1 fruit fly cellular context compared by ENCODE assay signal in genomic region chrX:9060078-9060477, dm6.
TF ChIP-seq lines count a peak whose summit lies in the region.

No protein-coding gene starts in this region.

TF ChIP-seq in whole organism, embryonic, 481 proteins besides CTCF, POLR2A, EP300 and RAD21 (continued from another document and continues in another):
- peak; percentile 1 for TF ChIP-seq Antp (GFP tag; optimal IDR thresholded peaks at IDR 0.05; lab: Kevin White, UChicago)
- peak; percentile 77 to 86 for TF ChIP-seq bsh (GFP tag; optimal IDR thresholded peaks at IDR 0.05; lab: Kevin White, UChicago)
- TF ChIP-seq CG18619 (GFP tag; optimal IDR thresholded peaks at IDR 0.05; lab: Kevin White, UChicago): peak; percentile 66
- peak; percentile 87 for TF ChIP-seq Ets65A (GFP tag; lab: Kevin White, UChicago)
- TF ChIP-seq Doc3 (GFP tag; IDR thresholded peaks at IDR 0.05; lab: Robert Waterston, UW; ENCODE audit: partially characterized antibody): no peak
- no peak for TF ChIP-seq knrl (GFP tag; IDR thresholded peaks at IDR 0.05; lab: Robert Waterston, UW; ENCODE audit: partially characterized antibody)
- TF ChIP-seq CG10959 (GFP tag; IDR thresholded peaks at IDR 0.05; lab: Robert Waterston, UW): peak; percentile 50; the same call in 1 of the 2 replicates
- TF ChIP-seq CG12299 (tag; optimal IDR thresholded peaks at IDR 0.05; lab: Kevin White, UChicago): peak; percentile 73
- no peak for TF ChIP-seq nau (GFP tag; optimal IDR thresholded peaks at IDR 0.05; lab: Kevin White, UChicago)
- TF ChIP-seq Usf (GFP tag; optimal IDR thresholded peaks at IDR 0.05; lab: Kevin White, UChicago): no peak
- peak; percentile 23 for TF ChIP-seq dm (GFP tag; optimal IDR thresholded peaks at IDR 0.05; lab: Kevin White, UChicago)
- TF ChIP-seq Gsc (GFP tag; IDR thresholded peaks at IDR 0.05; lab: Robert Waterston, UW): no peak
- no peak for TF ChIP-seq CG15011 (GFP tag; optimal IDR thresholded peaks at IDR 0.05; lab: Kevin White, UChicago)
- no peak for TF ChIP-seq Kr (GFP tag; optimal IDR thresholded peaks at IDR 0.05; lab: Kevin White, UChicago)
- peak; percentile 57 for TF ChIP-seq run (tag; optimal IDR thresholded peaks at IDR 0.05; lab: Kevin White, UChicago)
- peak; percentile 51; the same call in 1 of the 2 replicates for TF ChIP-seq CG14014 (GFP tag; IDR thresholded peaks at IDR 0.05; lab: Robert Waterston, UW)
- peak; percentile 22 for TF ChIP-seq MTF-1 (GFP tag; optimal IDR thresholded peaks at IDR 0.05; lab: Kevin White, UChicago; ENCODE audit: borderline replicate concordance)
- no peak for TF ChIP-seq twi (tag; optimal IDR thresholded peaks at IDR 0.05; lab: Kevin White, UChicago)
- peak; percentile 26 for TF ChIP-seq CG12155 (GFP tag; optimal IDR thresholded peaks at IDR 0.05; lab: Kevin White, UChicago)
- peak; percentile 20 for TF ChIP-seq Max (GFP tag; optimal IDR thresholded peaks at IDR 0.05; lab: Kevin White, UChicago)
- no peak for TF ChIP-seq D (optimal IDR thresholded peaks at IDR 0.05; lab: Kevin White, UChicago)
- TF ChIP-seq D (GFP tag; optimal IDR thresholded peaks at IDR 0.05; lab: Kevin White, UChicago): peak; percentile 68
- TF ChIP-seq caup (GFP tag; optimal IDR thresholded peaks at IDR 0.05; lab: Kevin White, UChicago; ENCODE audit: severe bottlenecking): peak; percentile 57
- TF ChIP-seq CG8388 (GFP tag; optimal IDR thresholded peaks at IDR 0.05; lab: Kevin White, UChicago): peak; percentile 75
- TF ChIP-seq CG17359 (tag; optimal IDR thresholded peaks at IDR 0.05; lab: Kevin White, UChicago): peak; percentile 87
- peak; percentile 8 for TF ChIP-seq Atf3 (GFP tag; optimal IDR thresholded peaks at IDR 0.05; lab: Kevin White, UChicago)
- TF ChIP-seq scrt (GFP tag; optimal IDR thresholded peaks at IDR 0.05; lab: Kevin White, UChicago): no peak
- peak; percentile 84 for TF ChIP-seq H2.0 (GFP tag; IDR thresholded peaks at IDR 0.05; lab: Robert Waterston, UW)
- peak; percentile 57; the same call in 1 of the 3 replicates for TF ChIP-seq CG11093 (GFP tag; IDR thresholded peaks at IDR 0.05; lab: Robert Waterston, UW)
- peak; percentile 89 for TF ChIP-seq Sox102F (GFP tag; optimal IDR thresholded peaks at IDR 0.05; lab: Kevin White, UChicago)
- TF ChIP-seq Nf-YB (GFP tag; optimal IDR thresholded peaks at IDR 0.05; lab: Kevin White, UChicago): peak; percentile 56
- no peak for TF ChIP-seq Dip2 (GFP tag; IDR thresholded peaks at IDR 0.05; lab: Robert Waterston, UW)
- peak; percentile 23 for TF ChIP-seq CG7786 (GFP tag; optimal IDR thresholded peaks at IDR 0.05; lab: Kevin White, UChicago)
- peak; percentile 91 for TF ChIP-seq CG15269 (tag; optimal IDR thresholded peaks at IDR 0.05; lab: Kevin White, UChicago)
- TF ChIP-seq CG4360 (GFP tag; IDR thresholded peaks at IDR 0.05; lab: Robert Waterston, UW): no peak
- no peak for TF ChIP-seq CG42726 (GFP tag; IDR thresholded peaks at IDR 0.05; lab: Robert Waterston, UW; ENCODE audit: partially characterized antibody)
- TF ChIP-seq sd (tag; optimal IDR thresholded peaks at IDR 0.05; lab: Kevin White, UChicago): peak; percentile 62
- peak; percentile 70 for TF ChIP-seq CG12659 (GFP tag; optimal IDR thresholded peaks at IDR 0.05; lab: Kevin White, UChicago)
- TF ChIP-seq zfh2 (GFP tag; optimal IDR thresholded peaks at IDR 0.05; lab: Kevin White, UChicago): peak; percentile 27
- peak; percentile 56 for TF ChIP-seq CG18262 (tag; optimal IDR thresholded peaks at IDR 0.05; lab: Kevin White, UChicago)
- peak; percentile 10 for TF ChIP-seq pho (GFP tag; optimal IDR thresholded peaks at IDR 0.05; lab: Kevin White, UChicago)
- no peak for TF ChIP-seq Dfd (GFP tag; optimal IDR thresholded peaks at IDR 0.05; lab: Kevin White, UChicago)
- no peak for TF ChIP-seq Tbp (GFP tag; optimal IDR thresholded peaks at IDR 0.05; lab: Kevin White, UChicago)
- TF ChIP-seq CG31365 (tag; optimal IDR thresholded peaks at IDR 0.05; lab: Kevin White, UChicago): peak; percentile 28
- TF ChIP-seq ftz-f1 (GFP tag; optimal IDR thresholded peaks at IDR 0.05; lab: Kevin White, UChicago): no peak
- TF ChIP-seq crc (GFP tag; optimal IDR thresholded peaks at IDR 0.05; lab: Kevin White, UChicago): no peak
- TF ChIP-seq CG11085 (GFP tag; IDR thresholded peaks at IDR 0.05; lab: Robert Waterston, UW): no peak
- TF ChIP-seq Dad (GFP tag; optimal IDR thresholded peaks at IDR 0.05; lab: Kevin White, UChicago): no peak
- TF ChIP-seq CG4730 (GFP tag; IDR thresholded peaks at IDR 0.05; lab: Robert Waterston, UW): peak; percentile 43; the same call in 1 of the 2 replicates
- TF ChIP-seq hb (GFP tag; IDR thresholded peaks at IDR 0.05; lab: Robert Waterston, UW; ENCODE audit: partially characterized antibody): no peak
- no peak for TF ChIP-seq sima (GFP tag; optimal IDR thresholded peaks at IDR 0.05; lab: Kevin White, UChicago)
- peak; percentile 84 for TF ChIP-seq CG12391 (tag; optimal IDR thresholded peaks at IDR 0.05; lab: Kevin White, UChicago)
- TF ChIP-seq CG3726 (GFP tag; IDR thresholded peaks at IDR 0.05; lab: Robert Waterston, UW): peak; percentile 59; the same call in 1 of the 3 replicates
- TF ChIP-seq corto (GFP tag; optimal IDR thresholded peaks at IDR 0.05; lab: Kevin White, UChicago): peak; percentile 50
- peak; percentile 60; the same call in 1 of the 2 replicates for TF ChIP-seq Xrp1 (GFP tag; IDR thresholded peaks at IDR 0.05; lab: Robert Waterston, UW)
- TF ChIP-seq CG7357 (GFP tag; IDR thresholded peaks at IDR 0.05; lab: Robert Waterston, UW): 0 out of 3 replicates have a peak, but pooled peaks have one; percentile 41
- peak; percentile 21 for TF ChIP-seq pum (GFP tag; optimal IDR thresholded peaks at IDR 0.05; lab: Kevin White, UChicago)
- TF ChIP-seq CG3065 (GFP tag; optimal IDR thresholded peaks at IDR 0.05; lab: Kevin White, UChicago): no peak
- TF ChIP-seq CG4617 (GFP tag; optimal IDR thresholded peaks at IDR 0.05; lab: Kevin White, UChicago; ENCODE audit: borderline replicate concordance): peak; percentile 13
- no peak for TF ChIP-seq sna (GFP tag; IDR thresholded peaks at IDR 0.05; lab: Robert Waterston, UW; ENCODE audit: partially characterized antibody)
- no peak for TF ChIP-seq HLHmδ (GFP tag; optimal IDR thresholded peaks at IDR 0.05; lab: Kevin White, UChicago)
- no peak for TF ChIP-seq CG1233 (GFP tag; optimal IDR thresholded peaks at IDR 0.05; lab: Kevin White, UChicago)
- TF ChIP-seq bigmax (GFP tag; optimal IDR thresholded peaks at IDR 0.05; lab: Kevin White, UChicago): no peak
- TF ChIP-seq CG7271 (tag; optimal IDR thresholded peaks at IDR 0.05; lab: Kevin White, UChicago): no peak
- TF ChIP-seq CG1832 (GFP tag; optimal IDR thresholded peaks at IDR 0.05; lab: Kevin White, UChicago): no peak
- TF ChIP-seq ttk (GFP tag; IDR thresholded peaks at IDR 0.05; lab: Robert Waterston, UW): peak; percentile 56; the same call in 1 of the 2 replicates
- TF ChIP-seq unc-4 (GFP tag; IDR thresholded peaks at IDR 0.05; lab: Robert Waterston, UW; ENCODE audit: partially characterized antibody): no peak
- peak; percentile 74 for TF ChIP-seq Dek (tag; optimal IDR thresholded peaks at IDR 0.05; lab: Kevin White, UChicago)
- no peak for TF ChIP-seq CG15073 (GFP tag; optimal IDR thresholded peaks at IDR 0.05; lab: Kevin White, UChicago)
- peak; percentile 64 for TF ChIP-seq gsb (GFP tag; IDR thresholded peaks at IDR 0.05; lab: Robert Waterston, UW)
- TF ChIP-seq vvl (GFP tag; IDR thresholded peaks at IDR 0.05; lab: Robert Waterston, UW): peak; percentile 86
- TF ChIP-seq CG8290 (GFP tag; optimal IDR thresholded peaks at IDR 0.05; lab: Kevin White, UChicago): no peak
- TF ChIP-seq CG8290 (tag; optimal IDR thresholded peaks at IDR 0.05; lab: Kevin White, UChicago): no peak
- peak; percentile 62 for TF ChIP-seq wor (GFP tag; IDR thresholded peaks at IDR 0.05; lab: Robert Waterston, UW)
- peak; percentile 41 to 42 for TF ChIP-seq Pdp1 (GFP tag; optimal IDR thresholded peaks at IDR 0.05; lab: Kevin White, UChicago)
- peak; percentile 42 for TF ChIP-seq CG11723 (GFP tag; optimal IDR thresholded peaks at IDR 0.05; lab: Kevin White, UChicago)
- TF ChIP-seq CG6254 (GFP tag; optimal IDR thresholded peaks at IDR 0.05; lab: Kevin White, UChicago): peak; percentile 53
- no peak for TF ChIP-seq tup (GFP tag; optimal IDR thresholded peaks at IDR 0.05; lab: Kevin White, UChicago)
- no peak for TF ChIP-seq GATAe (GFP tag; conservative IDR thresholded peaks at IDR 0.05; lab: Robert Waterston, UW)
- peak; percentile 59 for TF ChIP-seq nerfin-1 (tag; optimal IDR thresholded peaks at IDR 0.05; lab: Kevin White, UChicago)
- TF ChIP-seq CG11398 (GFP tag; optimal IDR thresholded peaks at IDR 0.05; lab: Kevin White, UChicago): no peak
- TF ChIP-seq nom (GFP tag; optimal IDR thresholded peaks at IDR 0.05; lab: Kevin White, UChicago): peak; percentile 58
- TF ChIP-seq Jarid2 (GFP tag; optimal IDR thresholded peaks at IDR 0.05; lab: Kevin White, UChicago): peak; percentile 19
- TF ChIP-seq CG12744 (GFP tag; optimal IDR thresholded peaks at IDR 0.05; lab: Kevin White, UChicago): no peak
- TF ChIP-seq ara (GFP tag; IDR thresholded peaks at IDR 0.05; lab: Robert Waterston, UW): peak; percentile 34; the same call in 1 of the 2 replicates
- no peak for TF ChIP-seq pb (GFP tag; optimal IDR thresholded peaks at IDR 0.05; lab: Kevin White, UChicago)
- TF ChIP-seq CG6813 (GFP tag; optimal IDR thresholded peaks at IDR 0.05; lab: Kevin White, UChicago): peak; percentile 61
- TF ChIP-seq crp (GFP tag; optimal IDR thresholded peaks at IDR 0.05; lab: Kevin White, UChicago): peak in 1 of 2 experiments; percentile 21
- TF ChIP-seq CG12219 (GFP tag; optimal IDR thresholded peaks at IDR 0.05; lab: Kevin White, UChicago): peak; percentile 82
- TF ChIP-seq ERR (GFP tag; optimal IDR thresholded peaks at IDR 0.05; lab: Kevin White, UChicago): no peak
- no peak for TF ChIP-seq emc (GFP tag; optimal IDR thresholded peaks at IDR 0.05; lab: Kevin White, UChicago)
- peak; percentile 46 for TF ChIP-seq CG17802 (tag; optimal IDR thresholded peaks at IDR 0.05; lab: Kevin White, UChicago)
- TF ChIP-seq btn (GFP tag; optimal IDR thresholded peaks at IDR 0.05; lab: Kevin White, UChicago): no peak
- peak; percentile 52 for TF ChIP-seq Camta (GFP tag; optimal IDR thresholded peaks at IDR 0.05; lab: Kevin White, UChicago)
- no peak for TF ChIP-seq CG16813 (GFP tag; IDR thresholded peaks at IDR 0.05; lab: Robert Waterston, UW; ENCODE audit: partially characterized antibody)
- TF ChIP-seq ken (GFP tag; IDR thresholded peaks at IDR 0.05; lab: Robert Waterston, UW): peak; percentile 53; the same call in 2 of the 3 replicates
- no peak for TF ChIP-seq aop (GFP tag; IDR thresholded peaks at IDR 0.05; lab: Robert Waterston, UW)
- TF ChIP-seq exex (tag; optimal IDR thresholded peaks at IDR 0.05; lab: Kevin White, UChicago): no peak
- TF ChIP-seq pita (GFP tag; optimal IDR thresholded peaks at IDR 0.05; lab: Kevin White, UChicago): no peak
- TF ChIP-seq br (optimal IDR thresholded peaks at IDR 0.05; lab: Kevin White, UChicago): no peak
- TF ChIP-seq CG10431 (GFP tag; optimal IDR thresholded peaks at IDR 0.05; lab: Kevin White, UChicago): no peak
- no peak for TF ChIP-seq luna (GFP tag; optimal IDR thresholded peaks at IDR 0.05; lab: Kevin White, UChicago)
- TF ChIP-seq CG17912 (GFP tag; optimal IDR thresholded peaks at IDR 0.05; lab: Kevin White, UChicago): no peak
- peak; percentile 31; the same call in 1 of the 2 replicates for TF ChIP-seq CG9932 (GFP tag; IDR thresholded peaks at IDR 0.05; lab: Robert Waterston, UW)
- peak; percentile 55 for TF ChIP-seq gsb-n (tag; optimal IDR thresholded peaks at IDR 0.05; lab: Kevin White, UChicago)
- no peak for TF ChIP-seq Scr (GFP tag; IDR thresholded peaks at IDR 0.05; lab: Robert Waterston, UW; ENCODE audit: partially characterized antibody)
- peak; percentile 52; the same call in 1 of the 2 replicates for TF ChIP-seq chm (GFP tag; IDR thresholded peaks at IDR 0.05; lab: Robert Waterston, UW)
- no peak for TF ChIP-seq cato (GFP tag; optimal IDR thresholded peaks at IDR 0.05; lab: Kevin White, UChicago; ENCODE audit: borderline replicate concordance)
- no peak for TF ChIP-seq insv (GFP tag; optimal IDR thresholded peaks at IDR 0.05; lab: Kevin White, UChicago)
- peak; percentile 59 for TF ChIP-seq CG2120 (GFP tag; optimal IDR thresholded peaks at IDR 0.05; lab: Kevin White, UChicago)
- TF ChIP-seq CG16779 (GFP tag; IDR thresholded peaks at IDR 0.05; lab: Robert Waterston, UW): no peak
- no peak for TF ChIP-seq sc (optimal IDR thresholded peaks at IDR 0.05; lab: Kevin White, UChicago)
- peak; percentile 11 for TF ChIP-seq sc (GFP tag; optimal IDR thresholded peaks at IDR 0.05; lab: Kevin White, UChicago)
- no peak for TF ChIP-seq CG11247 (GFP tag; IDR thresholded peaks at IDR 0.05; lab: Robert Waterston, UW)
- TF ChIP-seq CG4854 (GFP tag; optimal IDR thresholded peaks at IDR 0.05; lab: Kevin White, UChicago): no peak
- TF ChIP-seq CG13424 (tag; optimal IDR thresholded peaks at IDR 0.05; lab: Kevin White, UChicago): peak; percentile 85
- TF ChIP-seq so (GFP tag; IDR thresholded peaks at IDR 0.05; lab: Robert Waterston, UW): peak; percentile 71; the same call in 2 of the 3 replicates
- peak; percentile 58 for TF ChIP-seq CG10654 (GFP tag; optimal IDR thresholded peaks at IDR 0.05; lab: Kevin White, UChicago)
- TF ChIP-seq CG18011 (GFP tag; optimal IDR thresholded peaks at IDR 0.05; lab: Kevin White, UChicago): no peak
- TF ChIP-seq dmrt99B (tag; optimal IDR thresholded peaks at IDR 0.05; lab: Kevin White, UChicago): peak; percentile 85
- peak; percentile 69 for TF ChIP-seq Aef1 (GFP tag; IDR thresholded peaks at IDR 0.05; lab: Robert Waterston, UW)
- TF ChIP-seq CG8478 (optimal IDR thresholded peaks at IDR 0.05; lab: Kevin White, UChicago): no peak
- TF ChIP-seq CG7963 (GFP tag; IDR thresholded peaks at IDR 0.05; lab: Robert Waterston, UW; ENCODE audit: partially characterized antibody): no peak
- TF ChIP-seq gem (tag; optimal IDR thresholded peaks at IDR 0.05; lab: Kevin White, UChicago): peak; percentile 87
- no peak for TF ChIP-seq gro (GFP tag; optimal IDR thresholded peaks at IDR 0.05; lab: Kevin White, UChicago)
- no peak for TF ChIP-seq CG17186 (GFP tag; optimal IDR thresholded peaks at IDR 0.05; lab: Kevin White, UChicago)
- no peak for TF ChIP-seq al (GFP tag; IDR thresholded peaks at IDR 0.05; lab: Robert Waterston, UW)
- TF ChIP-seq CG6654 (GFP tag; optimal IDR thresholded peaks at IDR 0.05; lab: Kevin White, UChicago): peak; percentile 23
- TF ChIP-seq z (GFP tag; IDR thresholded peaks at IDR 0.05; lab: Robert Waterston, UW): no peak
- TF ChIP-seq lov (optimal IDR thresholded peaks at IDR 0.05; lab: Kevin White, UChicago): no peak
- TF ChIP-seq lov (GFP tag; IDR thresholded peaks at IDR 0.05; lab: Robert Waterston, UW): 0 out of 3 replicates have a peak, but pooled peaks have one; percentile 49
